Worm (Caenorhabditis elegans) whole organism, midembryonic: Measurements from ENCODE around the gene M04G7.1.

Source experiments
- T22C8.4 ChIP-seq: fragments of 200-800 bp; sonication (Bioruptor generic); IDR thresholded peaks from 2 replicates; pipeline ENCODE4 v1.3.6; 2022; ENCODE audit warnings: missing genetic modification characterization, missing compliant biosample characterization
- cog-1 ChIP-seq: sonication (generic microtip); optimal IDR thresholded peaks from 2 replicates; lab custom pipeline; 2016; ENCODE audit warnings: missing genetic modification characterization, missing compliant biosample characterization
- flt-1 ChIP-seq: fragments of 200-800 bp; sonication (Bioruptor generic); IDR thresholded peaks from 2 replicates; pipeline ENCODE4 v1.3.6; 2022; ENCODE audit warnings: missing genetic modification characterization, missing compliant biosample characterization
- klf-2 ChIP-seq: fragments of 200-800 bp; sonication (Bioruptor generic); conservative IDR thresholded peaks from 2 replicates; pipeline ENCODE4 v1.3.6; 2022; ENCODE audit warnings: missing genetic modification reagents, missing genetic modification characterization, missing compliant biosample characterization
- med-1 ChIP-seq: sonication (generic microtip); optimal IDR thresholded peaks from 2 replicates; lab custom pipeline; 2017; ENCODE audit warnings: missing genetic modification characterization, mild to moderate bottlenecking, missing compliant biosample characterization, antibody characterized with exemption, missing genetic modification reagents; ENCODE audit not compliant: insufficient read depth
- ref-1 ChIP-seq: fragments of 200-800 bp; sonication (Bioruptor generic); conservative IDR thresholded peaks from 2 replicates; pipeline ENCODE4 v1.3.6; 2022; ENCODE audit warnings: missing genetic modification reagents, missing genetic modification characterization, missing compliant biosample characterization
- tab-1 ChIP-seq: fragments of 200-800 bp; sonication (Bioruptor generic); IDR thresholded peaks from 2 replicates; pipeline ENCODE4 v1.3.6; 2022; ENCODE audit warnings: missing genetic modification characterization, missing compliant biosample characterization
- ztf-23 ChIP-seq: fragments of 200-800 bp; sonication (Bioruptor generic); IDR thresholded peaks from 2 replicates; pipeline ENCODE4 v1.3.6; 2022; ENCODE audit warnings: missing genetic modification reagents, missing genetic modification characterization, missing compliant biosample characterization
- ztf-29 ChIP-seq: fragments of 200-800 bp; sonication (Bioruptor generic); IDR thresholded peaks from 2 replicates; pipeline ENCODE4 v1.3.6; 2022; ENCODE audit warnings: missing genetic modification reagents, missing genetic modification characterization, missing compliant biosample characterization

Gene M04G7.1

ce11 chrIV:466569-466968, 11.0 kb downstream of the M04G7.1 start:
- no peak for TF ChIP-seq ztf-23
- no peak for TF ChIP-seq cog-1 (tag; lab: Kevin White, UChicago)
- no peak for TF ChIP-seq klf-2 (GFP tag; lab: Robert Waterston, UW)
- TF ChIP-seq tab-1: no peak
- TF ChIP-seq ztf-29 (GFP tag; lab: Robert Waterston, UW): no peak

- no peak for TF ChIP-seq med-1
- no peak for TF ChIP-seq cog-1 (tag; lab: Kevin White, UChicago)
- TF ChIP-seq flt-1: no peak
- no peak for TF ChIP-seq ref-1
- TF ChIP-seq tab-1: no peak
- no peak for TF ChIP-seq ztf-29 (GFP tag; lab: Robert Waterston, UW)
- no peak for TF ChIP-seq ztf-23
- no peak for TF ChIP-seq T22C8.4 (GFP tag; lab: Robert Waterston, UW)
- no peak for TF ChIP-seq klf-2 (GFP tag; lab: Robert Waterston, UW)
Measured at ce11 chrIV:467291-467690, 11.7 kb downstream of the M04G7.1 start.

- TF ChIP-seq cog-1 (tag; lab: Kevin White, UChicago) (no peak), ztf-23 (no peak), ref-1 (no peak), ztf-29 (GFP tag; lab: Robert Waterston, UW) (no peak), tab-1 (no peak), med-1 (no peak), klf-2 (GFP tag; lab: Robert Waterston, UW) (no peak), flt-1 (no peak), T22C8.4 (GFP tag; lab: Robert Waterston, UW) (no peak)
Measured at ce11 chrIV:468307-468706, 12.7 kb downstream of the M04G7.1 start.

- TF ChIP-seq ztf-23 (no peak), tab-1 (no peak), ref-1 (no peak), med-1 (no peak), T22C8.4 (GFP tag; lab: Robert Waterston, UW) (no peak), klf-2 (GFP tag; lab: Robert Waterston, UW) (no peak), flt-1 (no peak), cog-1 (tag; lab: Kevin White, UChicago) (no peak), ztf-29 (GFP tag; lab: Robert Waterston, UW) (no peak)
Measured at ce11 chrIV:481067-481466, 25.5 kb downstream of the M04G7.1 start, which contains the start of gene npr-37. npr-37 (minus strand) TSS chrIV:481167.

ce11 chrIV:484004-484403, 28.4 kb downstream of the M04G7.1 start:
- TF ChIP-seq cog-1 (tag; lab: Kevin White, UChicago): no peak
- TF ChIP-seq ztf-23: no peak
- TF ChIP-seq tab-1: no peak
- TF ChIP-seq flt-1: no peak
- TF ChIP-seq med-1: no peak
- no peak for TF ChIP-seq klf-2 (GFP tag; lab: Robert Waterston, UW)
- no peak for TF ChIP-seq ztf-29 (GFP tag; lab: Robert Waterston, UW)
- no peak for TF ChIP-seq ref-1
- no peak for TF ChIP-seq T22C8.4 (GFP tag; lab: Robert Waterston, UW)

ce11 chrIV:484768-485167, 29.2 kb downstream of the M04G7.1 start:
- TF ChIP-seq ref-1 (no peak), flt-1 (0 out of 2 replicates have a peak, but pooled peaks have one; percentile 16)

ce11 chrIV:497155-497554, 41.6 kb downstream of the M04G7.1 start:
- TF ChIP-seq ztf-29 (GFP tag; lab: Robert Waterston, UW): peak; percentile 59; the same call in 1 of the 2 replicates
- TF ChIP-seq klf-2 (GFP tag; lab: Robert Waterston, UW): no peak

- TF ChIP-seq ztf-23 (no peak), ref-1 (no peak), cog-1 (tag; lab: Kevin White, UChicago) (no peak), tab-1 (no peak), med-1 (no peak), T22C8.4 (GFP tag; lab: Robert Waterston, UW) (no peak)
Measured at ce11 chrIV:504495-504894, 48.9 kb downstream of the M04G7.1 start.

ce11 chrIV:506384-506783, 50.8 kb downstream of the M04G7.1 start, which contains the start of gene W03G1.5:
W03G1.5 (minus strand) TSS chrIV:506484.
- TF ChIP-seq ref-1 (no peak), cog-1 (tag; lab: Kevin White, UChicago) (no peak), klf-2 (GFP tag; lab: Robert Waterston, UW) (no peak), ztf-29 (GFP tag; lab: Robert Waterston, UW) (no peak), tab-1 (no peak)
